Fruit fly (Drosophila melanogaster) whole organism: Measurements from ENCODE around the gene Adsl.

Source experiments
- Dll ChIP-seq: fragments of >200 bp; optimal IDR thresholded peaks from 2 replicates; lab custom pipeline; 2017
- psq ChIP-seq: fragments of >200 bp; optimal IDR thresholded peaks from 2 replicates; lab custom pipeline; 2017
- usp ChIP-seq: fragments of >200 bp; optimal IDR thresholded peaks from 2 replicates; lab custom pipeline; 2017; ENCODE audit warnings: missing biosample characterization, missing genetic modification characterization, mixed read lengths

DNA sequence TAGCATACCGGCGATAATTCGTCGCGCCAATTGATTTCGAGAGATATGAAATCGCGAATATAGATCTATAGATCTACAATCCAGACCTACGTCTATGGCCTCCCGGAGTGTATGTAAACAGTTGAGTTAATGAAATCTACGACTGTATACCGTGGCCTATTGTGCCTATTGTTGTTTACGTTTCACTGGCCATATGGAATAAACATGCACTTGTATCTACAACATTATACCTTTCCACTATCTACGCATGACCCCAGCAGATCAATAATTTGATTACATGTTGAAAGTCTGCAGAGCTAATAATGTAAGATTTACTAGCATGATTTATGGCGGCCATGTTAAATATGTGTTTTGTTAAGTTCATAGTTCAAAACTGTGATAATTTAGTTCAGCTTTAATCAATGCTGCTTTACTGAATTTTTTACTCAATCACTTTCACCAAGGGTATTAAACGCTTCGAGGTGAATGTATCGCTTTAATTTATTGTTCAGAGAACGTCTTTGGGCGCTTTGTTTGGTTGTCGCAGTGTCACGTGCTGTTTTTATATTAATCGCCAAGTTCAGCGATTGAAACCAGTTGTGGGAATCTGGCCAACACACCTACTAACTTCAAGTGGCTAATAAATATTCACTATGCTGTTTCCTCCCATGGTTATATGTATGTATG lies 39.8 kb downstream of the Adsl start:
- no peak for TF ChIP-seq Dll (lab: Kevin White, UChicago)
- no peak for TF ChIP-seq usp (GFP tag; lab: Kevin White, UChicago)
- no peak for TF ChIP-seq psq (lab: Kevin White, UChicago)
